Fruit fly (Drosophila melanogaster): Measurements from ENCODE around the gene png.
A peak's percentile ranks its signal among the peaks of the same experiment; 100 is the strongest.

png gene

DNA sequence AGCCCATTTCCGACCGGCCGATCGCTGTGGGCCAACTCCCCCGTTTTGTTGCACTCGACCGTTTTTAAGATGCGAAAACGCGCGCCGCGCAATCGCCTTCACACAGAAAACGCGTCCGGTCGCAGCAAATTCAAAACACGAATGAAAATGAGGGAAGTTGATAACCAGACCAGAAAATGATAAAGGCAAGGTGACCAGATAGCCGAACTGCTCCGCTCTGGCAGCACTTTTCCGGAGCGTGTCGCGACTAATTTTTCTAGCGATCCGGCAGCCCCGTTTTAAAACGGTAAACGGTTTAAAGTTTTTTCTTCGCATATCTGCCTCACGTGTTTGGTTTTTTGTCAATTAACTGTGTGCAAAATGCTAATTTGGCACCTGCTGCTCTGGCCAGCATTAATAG, 35.2 kb downstream of the png start, which contains the start of gene DAAM (continued):
- TF ChIP-seq MBD-R2 (GFP tag; IDR thresholded peaks at IDR 0.05) (peak; percentile 84), CG11398 (GFP tag; optimal IDR thresholded peaks at IDR 0.05) (peak; percentile 0), Antp (GFP tag; optimal IDR thresholded peaks at IDR 0.05) (peak; percentile 21), CG1233 (GFP tag; optimal IDR thresholded peaks at IDR 0.05) (peak; percentile 9), CHES-1-like (GFP tag; optimal IDR thresholded peaks at IDR 0.05) (peak; percentile 61), pita (GFP tag; optimal IDR thresholded peaks at IDR 0.05) (peak; percentile 71), CG15601 (tag; optimal IDR thresholded peaks at IDR 0.05) (peak; percentile 45), zfh2 (GFP tag; optimal IDR thresholded peaks at IDR 0.05) (peak; percentile 53), Side (GFP tag; optimal IDR thresholded peaks at IDR 0.05) (no peak), Myb (GFP tag; optimal IDR thresholded peaks at IDR 0.05) (peak; percentile 99), CG12071 (GFP tag; optimal IDR thresholded peaks at IDR 0.05) (no peak), sob (GFP tag; IDR thresholded peaks at IDR 0.05) (peak; percentile 69), CG3838 (GFP tag; optimal IDR thresholded peaks at IDR 0.05) (no peak), gem (tag; optimal IDR thresholded peaks at IDR 0.05) (no peak), p53 (GFP tag; optimal IDR thresholded peaks at IDR 0.05) (peak; percentile 37), Doc3 (GFP tag; IDR thresholded peaks at IDR 0.05; ENCODE audit: partially characterized antibody) (no peak), CG10209 (GFP tag; optimal IDR thresholded peaks at IDR 0.05) (peak; percentile 20), CG1647 (GFP tag; optimal IDR thresholded peaks at IDR 0.05) (peak; percentile 49), NC2α (GFP tag; optimal IDR thresholded peaks at IDR 0.05) (no peak), Sin3A (optimal IDR thresholded peaks at IDR 0.05) (peak; percentile 32), sisA (GFP tag; IDR thresholded peaks at IDR 0.05) (no peak), CG13424 (tag; optimal IDR thresholded peaks at IDR 0.05) (no peak), Nf-YB (GFP tag; optimal IDR thresholded peaks at IDR 0.05) (peak; percentile 42), Dad (GFP tag; optimal IDR thresholded peaks at IDR 0.05) (peak; percentile 24), Hr78 (GFP tag; optimal IDR thresholded peaks at IDR 0.05) (no peak), CG9797 (GFP tag; optimal IDR thresholded peaks at IDR 0.05) (peak; percentile 49), CG2875 (GFP tag; optimal IDR thresholded peaks at IDR 0.05) (no peak), vfl (GFP tag; optimal IDR thresholded peaks at IDR 0.05) (peak; percentile 45), CG10979 (tag; optimal IDR thresholded peaks at IDR 0.05) (peak; percentile 10), CG12659 (GFP tag; optimal IDR thresholded peaks at IDR 0.05) (peak; percentile 84), gce (GFP tag; IDR thresholded peaks at IDR 0.05) (no peak), prd (optimal IDR thresholded peaks at IDR 0.05) (no peak), prd (GFP tag; IDR thresholded peaks at IDR 0.05) (no peak), wor (GFP tag; IDR thresholded peaks at IDR 0.05) (no peak), abd-A (tag; optimal IDR thresholded peaks at IDR 0.05) (no peak), inv (GFP tag; IDR thresholded peaks at IDR 0.05; ENCODE audit: partially characterized antibody) (peak; percentile 26; the same call in 1 of the 2 replicates), gfzf (GFP tag; optimal IDR thresholded peaks at IDR 0.05) (peak; percentile 59), grn (GFP tag; optimal IDR thresholded peaks at IDR 0.05) (peak; percentile 60), Atf-2 (GFP tag; optimal IDR thresholded peaks at IDR 0.05) (no peak), HmgZ (tag; optimal IDR thresholded peaks at IDR 0.05) (peak; percentile 85), CG8089 (GFP tag; optimal IDR thresholded peaks at IDR 0.05) (peak; percentile 7), sima (GFP tag; optimal IDR thresholded peaks at IDR 0.05) (no peak), CG7963 (GFP tag; IDR thresholded peaks at IDR 0.05; ENCODE audit: partially characterized antibody) (peak; percentile 26; the same call in 1 of the 3 replicates), bsh (GFP tag; optimal IDR thresholded peaks at IDR 0.05) (peak in 1 of 2 experiments; percentile 4), maf-S (GFP tag; optimal IDR thresholded peaks at IDR 0.05) (no peak)
